Worm (Caenorhabditis elegans) whole organism, L4/young adult: ENCODE data around the gene tmem-218.

ENCODE experiments used
- W03F9.2 ChIP-seq: fragments of 150-350 bp; optimal IDR thresholded peaks from 2 replicates; lab custom pipeline; 2014; ENCODE audit warnings: missing biosample characterization, missing genetic modification characterization
- dao-5 ChIP-seq: sonication (generic microtip); optimal IDR thresholded peaks from 2 replicates; lab custom pipeline; 2016; ENCODE audit warnings: missing genotype, missing genetic modification characterization, moderate library complexity, missing compliant biosample characterization
- him-1 ChIP-seq: sonication (generic microtip); optimal IDR thresholded peaks from 2 replicates; lab custom pipeline; 2016; ENCODE audit warnings: missing genotype, missing genetic modification reagents, missing genetic modification characterization, missing compliant biosample characterization

Gene tmem-218

ce11 chrX:17675727-17676126 lies 26.2 kb downstream of the tmem-218 start:
- no peak for TF ChIP-seq him-1 (tag; lab: Kevin White, UChicago)
- no peak for TF ChIP-seq dao-5 (tag; lab: Kevin White, UChicago)
- TF ChIP-seq W03F9.2 (tag; lab: Kevin White, UChicago), result no peak

ce11 chrX:17676679-17677078 lies 27.2 kb downstream of the tmem-218 start:
- no peak for TF ChIP-seq W03F9.2 (tag; lab: Kevin White, UChicago)
- TF ChIP-seq dao-5 (tag; lab: Kevin White, UChicago), result no peak
- TF ChIP-seq him-1 (tag; lab: Kevin White, UChicago), result no peak

ce11 chrX:17681534-17681933 lies 32.1 kb downstream of the tmem-218 start:
- no peak for TF ChIP-seq W03F9.2 (tag; lab: Kevin White, UChicago)
- TF ChIP-seq him-1 (tag; lab: Kevin White, UChicago), result no peak
- TF ChIP-seq dao-5 (tag; lab: Kevin White, UChicago), result no peak

- TF ChIP-seq W03F9.2 (tag; lab: Kevin White, UChicago) (no peak), dao-5 (tag; lab: Kevin White, UChicago) (no peak), him-1 (tag; lab: Kevin White, UChicago) (no peak)
Measured at ce11 chrX:17682280-17682679, 32.8 kb downstream of the tmem-218 start.

- no peak for TF ChIP-seq dao-5 (tag; lab: Kevin White, UChicago)
- no peak for TF ChIP-seq W03F9.2 (tag; lab: Kevin White, UChicago)
- TF ChIP-seq him-1 (tag; lab: Kevin White, UChicago), result no peak
Measured at ce11 chrX:17683698-17684097, 34.2 kb downstream of the tmem-218 start.

ce11 chrX:17684767-17685166 lies 35.3 kb downstream of the tmem-218 start, which contains the start of gene T23E7.6:
TSS of gene T23E7.6 (minus strand) at chrX:17684811.
- TF ChIP-seq W03F9.2 (tag; lab: Kevin White, UChicago), result no peak
- TF ChIP-seq dao-5 (tag; lab: Kevin White, UChicago), result no peak
- TF ChIP-seq him-1 (tag; lab: Kevin White, UChicago), result no peak

ce11 chrX:17685959-17686358 lies 36.5 kb downstream of the tmem-218 start:
- no peak for TF ChIP-seq dao-5 (tag; lab: Kevin White, UChicago)
- no peak for TF ChIP-seq W03F9.2 (tag; lab: Kevin White, UChicago)
- TF ChIP-seq him-1 (tag; lab: Kevin White, UChicago), result no peak

ce11 chrX:17694669-17695282 lies 45.3 kb downstream of the tmem-218 start, which contains the start of gene cgt-2:
TSS of gene cgt-2 (plus strand) at chrX:17695232.
- TF ChIP-seq W03F9.2 (tag; lab: Kevin White, UChicago), result no peak
- no peak for TF ChIP-seq dao-5 (tag; lab: Kevin White, UChicago)
- TF ChIP-seq him-1 (tag; lab: Kevin White, UChicago), result no peak
